Worm (Caenorhabditis elegans) whole organism, L1 larva: ENCODE results near the gene cyp-25A6.

ENCODE experiments used
- C04F5.9 ChIP-seq: sonication (generic microtip); optimal IDR thresholded peaks from 2 replicates; lab custom pipeline; 2016; ENCODE audit warnings: missing genetic modification characterization, missing compliant biosample characterization
- C16A3.4 ChIP-seq: fragments of 150-350 bp; optimal IDR thresholded peaks from 2 replicates; lab custom pipeline; 2014; ENCODE audit warnings: missing biosample characterization, missing genetic modification characterization
- C34B4.2 ChIP-seq: sonication (generic microtip); optimal IDR thresholded peaks from 2 replicates; lab custom pipeline; 2017; ENCODE audit warnings: mild to moderate bottlenecking, missing genetic modification characterization, missing compliant biosample characterization
- F16B12.6 ChIP-seq: fragments of 150-350 bp; optimal IDR thresholded peaks from 2 replicates; lab custom pipeline; 2014; ENCODE audit warnings: missing biosample characterization, missing genetic modification characterization
- Y116A8C.19 ChIP-seq: sonication (generic microtip); optimal IDR thresholded peaks from 2 replicates; lab custom pipeline; 2016; ENCODE audit warnings: missing compliant biosample characterization, missing genetic modification characterization, borderline replicate concordance
- aly-2 ChIP-seq: fragments of 150-350 bp; optimal IDR thresholded peaks from 2 replicates; lab custom pipeline; 2014; ENCODE audit warnings: missing biosample characterization, missing genetic modification characterization
- ceh-88 ChIP-seq: fragments of 200-800 bp; sonication (Bioruptor generic); IDR thresholded peaks from 2 replicates; pipeline ENCODE4 v1.3.6; 2022; ENCODE audit warnings: missing genetic modification characterization, missing compliant biosample characterization
- ces-1 ChIP-seq: fragments of 150-350 bp; optimal IDR thresholded peaks from 2 replicates; lab custom pipeline; 2014; ENCODE audit warnings: missing biosample characterization, missing genetic modification reagents, missing genetic modification characterization
- dpl-1 ChIP-seq, 3 experiments: fragments of 150-350 bp in 2 of 3; sonication (generic microtip) in 1 of 3; optimal IDR thresholded peaks; 2 replicates each; lab custom pipeline; 2014 to 2017; ENCODE audit warnings: missing biosample characterization in 3 of 3, missing genetic modification characterization in 3 of 3, missing genetic modification reagents in 3 of 3
- egl-27 ChIP-seq, 2 experiments: fragments of 150-350 bp in 1 of 2; sonication (generic microtip); optimal IDR thresholded peaks; 3 replicates each; lab custom pipeline; 2017 to 2018; ENCODE audit warnings: missing biosample characterization in 2 of 2, missing genetic modification characterization in 2 of 2, missing genetic modification reagents in 2 of 2
- elt-3 ChIP-seq, 6 experiments: fragments of 150-350 bp in 1 of 6; sonication (generic microtip); optimal IDR thresholded peaks; 2 replicates each; lab custom pipeline; 2017 to 2018; ENCODE audit warnings: missing biosample characterization in 6 of 6, missing genetic modification characterization in 6 of 6, inconsistent platforms in 1 of 6
- fkh-4 ChIP-seq: sonication (generic microtip); optimal IDR thresholded peaks from 2 replicates; lab custom pipeline; 2016; ENCODE audit warnings: missing compliant biosample characterization, missing genetic modification characterization, borderline replicate concordance
- fkh-8 ChIP-seq: sonication (generic microtip); optimal IDR thresholded peaks from 2 replicates; lab custom pipeline; 2016; ENCODE audit warnings: mild to moderate bottlenecking, missing genetic modification characterization, missing compliant biosample characterization
- fos-1 ChIP-seq: fragments of 150-350 bp; optimal IDR thresholded peaks from 2 replicates; lab custom pipeline; 2014; ENCODE audit warnings: missing biosample characterization, missing genetic modification characterization
- grh-1 ChIP-seq: fragments of 200-800 bp; sonication (Bioruptor generic); IDR thresholded peaks from 2 replicates; pipeline ENCODE4 v1.3.6; 2022; ENCODE audit warnings: missing genetic modification reagents, missing genetic modification characterization, missing compliant biosample characterization
- hlh-17 ChIP-seq: fragments of 200-800 bp; sonication (Bioruptor generic); optimal IDR thresholded peaks from 2 replicates; lab custom pipeline; 2018; ENCODE audit warnings: missing genetic modification characterization, mild to moderate bottlenecking, missing compliant biosample characterization, moderate library complexity, borderline replicate concordance
- hpl-2 ChIP-seq: fragments of 150-350 bp; optimal IDR thresholded peaks from 2 replicates; lab custom pipeline; 2014; ENCODE audit warnings: missing biosample characterization, missing genetic modification reagents, missing genetic modification characterization
- irx-1 ChIP-seq: sonication (generic microtip); optimal IDR thresholded peaks from 2 replicates; lab custom pipeline; 2016; ENCODE audit warnings: missing genetic modification characterization, missing compliant biosample characterization
- isw-1 ChIP-seq: fragments of 200-800 bp; sonication (Bioruptor generic); IDR thresholded peaks from 2 replicates; pipeline ENCODE4 v1.3.6; 2022; ENCODE audit warnings: missing genetic modification characterization, missing compliant biosample characterization
- lin-13 ChIP-seq: fragments of 150-350 bp; optimal IDR thresholded peaks from 2 replicates; lab custom pipeline; 2014; ENCODE audit warnings: missing biosample characterization, missing genetic modification reagents, missing genetic modification characterization
- lin-14 ChIP-seq: fragments of 200-800 bp; sonication (Bioruptor generic); optimal IDR thresholded peaks from 2 replicates; lab custom pipeline; 2018; ENCODE audit warnings: mild to moderate bottlenecking, missing genetic modification characterization, moderate library complexity, missing compliant biosample characterization
- lin-15B ChIP-seq: fragments of 150-350 bp; sonication (generic microtip); optimal IDR thresholded peaks from 3 replicates; lab custom pipeline; 2014; ENCODE audit warnings: missing biosample characterization, missing genetic modification characterization
- lin-35 ChIP-seq, 2 experiments: fragments of 150-350 bp; optimal IDR thresholded peaks; 2 replicates each; lab custom pipeline; 2014; ENCODE audit warnings: missing biosample characterization in 2 of 2, missing genetic modification characterization in 2 of 2, missing genetic modification reagents in 2 of 2
- lin-39 ChIP-seq: fragments of 150-350 bp; optimal IDR thresholded peaks from 2 replicates; lab custom pipeline; 2014; ENCODE audit warnings: missing biosample characterization, missing genetic modification reagents, missing genetic modification characterization
- lir-3 ChIP-seq: sonication (generic microtip); optimal IDR thresholded peaks from 2 replicates; lab custom pipeline; 2016; ENCODE audit warnings: mild to moderate bottlenecking, missing genetic modification characterization, moderate library complexity, missing compliant biosample characterization; ENCODE audit not compliant: poor library complexity
- lsy-2 ChIP-seq, 2 experiments: fragments of 150-350 bp; optimal IDR thresholded peaks; 2 replicates each; lab custom pipeline; 2014; ENCODE audit warnings: missing biosample characterization in 2 of 2, missing genetic modification characterization in 2 of 2
- mdl-1 ChIP-seq, 2 experiments: fragments of 150-350 bp; optimal IDR thresholded peaks; 2 replicates each; lab custom pipeline; 2014 to 2017; ENCODE audit warnings: missing biosample characterization in 2 of 2, missing genetic modification characterization in 2 of 2, inconsistent platforms in 1 of 2
- mef-2 ChIP-seq: fragments of 150-350 bp; optimal IDR thresholded peaks from 2 replicates; lab custom pipeline; 2014; ENCODE audit warnings: missing biosample characterization, missing genetic modification characterization
- mep-1 ChIP-seq: fragments of 150-350 bp; optimal IDR thresholded peaks from 2 replicates; lab custom pipeline; 2014; ENCODE audit warnings: missing biosample characterization, missing genetic modification characterization
- nhr-11 ChIP-seq: fragments of 150-350 bp; optimal IDR thresholded peaks from 2 replicates; lab custom pipeline; 2014; ENCODE audit warnings: missing biosample characterization, missing genetic modification characterization
- nhr-12 ChIP-seq: sonication (generic microtip); optimal IDR thresholded peaks from 2 replicates; lab custom pipeline; 2017; ENCODE audit warnings: missing biosample characterization, missing genetic modification characterization
- nhr-19 ChIP-seq: fragments of 200-800 bp; sonication (Bioruptor generic); conservative IDR thresholded peaks from 2 replicates; pipeline ENCODE4 v1.3.6; 2022; ENCODE audit warnings: missing genetic modification characterization, missing compliant biosample characterization
- nhr-28 ChIP-seq: fragments of 150-350 bp; optimal IDR thresholded peaks from 2 replicates; lab custom pipeline; 2014; ENCODE audit warnings: missing biosample characterization, missing genetic modification characterization
- nhr-85 ChIP-seq: sonication (generic microtip); peaks from one replicate; lab custom pipeline; 2016; ENCODE audit warnings: missing genetic modification characterization, inconsistent platforms, missing compliant biosample characterization
- nhr-90 ChIP-seq: sonication (generic microtip); optimal IDR thresholded peaks from 2 replicates; lab custom pipeline; 2016; ENCODE audit warnings: mild to moderate bottlenecking, missing genetic modification characterization, missing compliant biosample characterization; ENCODE audit not compliant: poor library complexity
- pag-3 ChIP-seq: sonication (generic microtip); optimal IDR thresholded peaks from 2 replicates; lab custom pipeline; 2017; ENCODE audit warnings: missing genetic modification characterization, mild to moderate bottlenecking, missing compliant biosample characterization, antibody characterized with exemption, borderline replicate concordance; ENCODE audit not compliant: insufficient read depth
- pax-3 ChIP-seq: fragments of 200-800 bp; sonication (Bioruptor generic); optimal IDR thresholded peaks from 2 replicates; lab custom pipeline; 2018; ENCODE audit warnings: mild to moderate bottlenecking, missing genetic modification characterization, moderate library complexity, missing compliant biosample characterization
- pqm-1 ChIP-seq: sonication (generic microtip); optimal IDR thresholded peaks from 3 replicates; lab custom pipeline; 2017; ENCODE audit warnings: missing biosample characterization, missing genetic modification characterization
- rnt-1 ChIP-seq: sonication (generic microtip); optimal IDR thresholded peaks from 2 replicates; lab custom pipeline; 2016; ENCODE audit warnings: mild to moderate bottlenecking, missing genetic modification characterization, moderate library complexity, missing compliant biosample characterization
- skn-1 ChIP-seq: fragments of 150-350 bp; optimal IDR thresholded peaks from 2 replicates; lab custom pipeline; 2014; ENCODE audit warnings: missing biosample characterization, missing genetic modification characterization
- snu-23 ChIP-seq: sonication (generic microtip); optimal IDR thresholded peaks from 2 replicates; lab custom pipeline; 2016; ENCODE audit warnings: missing genetic modification characterization, missing compliant biosample characterization
- sox-4 ChIP-seq: sonication (generic microtip); optimal IDR thresholded peaks from 2 replicates; lab custom pipeline; 2016; ENCODE audit warnings: missing genetic modification characterization, missing compliant biosample characterization
- sptf-1 ChIP-seq: fragments of 150-350 bp; optimal IDR thresholded peaks from 2 replicates; lab custom pipeline; 2014; ENCODE audit warnings: missing biosample characterization, missing genetic modification characterization
- sup-37 ChIP-seq: fragments of 200-800 bp; sonication (Bioruptor generic); optimal IDR thresholded peaks from 2 replicates; lab custom pipeline; 2018; ENCODE audit warnings: mild to moderate bottlenecking, missing genetic modification characterization, missing compliant biosample characterization
- swsn-7 ChIP-seq: sonication (generic microtip); optimal IDR thresholded peaks from 2 replicates; lab custom pipeline; 2016; ENCODE audit warnings: missing genetic modification characterization, missing compliant biosample characterization
- tbx-2 ChIP-seq: sonication (generic microtip); optimal IDR thresholded peaks from 2 replicates; lab custom pipeline; 2016; ENCODE audit warnings: missing genetic modification characterization, missing compliant biosample characterization
- unc-62 ChIP-seq: fragments of 150-350 bp; optimal IDR thresholded peaks from 2 replicates; lab custom pipeline; 2014; ENCODE audit warnings: missing biosample characterization, missing genetic modification reagents, missing genetic modification characterization
- unc-86 ChIP-seq: sonication (generic microtip); optimal IDR thresholded peaks from 2 replicates; lab custom pipeline; 2016; ENCODE audit warnings: missing genetic modification characterization, missing compliant biosample characterization
- unc-98 ChIP-seq: fragments of 200-800 bp; sonication (Bioruptor generic); IDR thresholded peaks from 2 replicates; pipeline ENCODE4 v1.3.6; 2022; ENCODE audit warnings: missing genetic modification characterization, missing compliant biosample characterization
- xbp-1 ChIP-seq: sonication (generic microtip); optimal IDR thresholded peaks from 2 replicates; lab custom pipeline; 2016; ENCODE audit warnings: missing genetic modification characterization, missing compliant biosample characterization
- zag-1 ChIP-seq: fragments of 150-350 bp; optimal IDR thresholded peaks from 2 replicates; lab custom pipeline; 2014; ENCODE audit warnings: missing biosample characterization, missing genetic modification characterization
- zip-4 ChIP-seq: fragments of 200-800 bp; sonication (Bioruptor generic); optimal IDR thresholded peaks from 2 replicates; lab custom pipeline; 2018; ENCODE audit warnings: mild to moderate bottlenecking, missing genetic modification characterization, moderate library complexity, missing compliant biosample characterization
- ztf-4 ChIP-seq: fragments of 150-350 bp; optimal IDR thresholded peaks from 2 replicates; lab custom pipeline; 2014; ENCODE audit warnings: missing biosample characterization, missing genetic modification characterization

cyp-25A6 gene

DNA sequence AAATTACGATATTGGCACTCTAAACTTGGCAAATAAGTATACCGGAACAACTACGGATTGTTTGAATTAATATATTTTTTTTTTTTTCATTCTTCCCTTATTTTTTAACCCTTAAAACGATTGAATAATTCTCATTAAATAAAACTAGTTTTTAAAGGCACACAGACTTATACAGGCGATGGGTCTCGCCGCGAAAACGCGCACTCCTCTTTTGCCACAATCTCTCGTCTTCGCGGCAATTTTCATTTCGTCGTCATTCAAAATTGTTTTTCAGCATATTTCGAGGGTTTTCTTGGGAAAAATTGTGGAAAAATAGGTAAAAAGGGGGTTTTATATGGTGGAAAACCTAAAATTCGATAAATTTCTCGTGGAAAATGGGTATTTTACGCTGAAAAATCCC, 50.1 kb downstream of the cyp-25A6 start (continued):
- peak; percentile 53 for TF ChIP-seq xbp-1 (tag; lab: Kevin White, UChicago)
- TF ChIP-seq unc-62 (GFP tag; lab: Kevin White, UChicago): no peak
- no peak for TF ChIP-seq zag-1 (tag; lab: Kevin White, UChicago)
- TF ChIP-seq ces-1 (GFP tag; lab: Kevin White, UChicago): no peak
- no peak for TF ChIP-seq mef-2 (tag; lab: Kevin White, UChicago)
- peak; percentile 59 for TF ChIP-seq tbx-2
- no peak for TF ChIP-seq nhr-11 (tag; lab: Kevin White, UChicago)
- TF ChIP-seq fos-1: no peak
- peak; percentile 73 to 85 for TF ChIP-seq lsy-2 (tag; optimal IDR thresholded peaks at IDR 0.05; lab: Kevin White, UChicago)
- TF ChIP-seq ceh-88 (GFP tag; lab: Robert Waterston, UW): no peak
- TF ChIP-seq F16B12.6: peak; percentile 33
- no peak for TF ChIP-seq sptf-1
- peak; percentile 67 for TF ChIP-seq swsn-7
- peak in 1 of 2 experiments; percentile 19 for TF ChIP-seq mdl-1 (tag; optimal IDR thresholded peaks at IDR 0.05; lab: Kevin White, UChicago)
- TF ChIP-seq unc-98 (GFP tag; lab: Robert Waterston, UW): no peak
- no peak for TF ChIP-seq fkh-4 (tag; lab: Kevin White, UChicago)
- no peak for TF ChIP-seq sox-4 (tag; lab: Kevin White, UChicago)
- no peak for TF ChIP-seq nhr-12 (tag; lab: Kevin White, UChicago)
- peak; percentile 68 for TF ChIP-seq isw-1 (GFP tag; lab: Robert Waterston, UW)
- TF ChIP-seq lin-39: peak; percentile 2
- peak; percentile 25 for TF ChIP-seq C16A3.4 (tag; lab: Kevin White, UChicago)
- TF ChIP-seq C04F5.9 (tag; lab: Kevin White, UChicago): peak; percentile 10
- TF ChIP-seq snu-23 (GFP tag; lab: Kevin White, UChicago): peak; percentile 78
- peak; percentile 60 to 82 (median 80) for TF ChIP-seq dpl-1 (GFP tag; optimal IDR thresholded peaks at IDR 0.05; lab: Kevin White, UChicago)
- TF ChIP-seq pag-3 (tag; lab: Kevin White, UChicago): no peak
- peak; percentile 56 for TF ChIP-seq skn-1 (tag; lab: Kevin White, UChicago)
- no peak for TF ChIP-seq nhr-28
- no peak for TF ChIP-seq C34B4.2 (tag; lab: Kevin White, UChicago)
- TF ChIP-seq fkh-8 (tag; lab: Kevin White, UChicago): peak; percentile 39
- no peak for TF ChIP-seq nhr-85 (tag; lab: Kevin White, UChicago)
- TF ChIP-seq hlh-17 (GFP tag; lab: Kevin White, UChicago): no peak
- TF ChIP-seq zip-4 (GFP tag; lab: Kevin White, UChicago): no peak
- peak; percentile 76 to 85 for TF ChIP-seq lin-35 (GFP tag; optimal IDR thresholded peaks at IDR 0.05; lab: Kevin White, UChicago)
- TF ChIP-seq lin-14 (GFP tag; lab: Kevin White, UChicago): peak; percentile 35
- TF ChIP-seq lin-15B (tag; lab: Kevin White, UChicago): no peak
- peak in 2 of 6 experiments; percentile 1 to 39 for TF ChIP-seq elt-3 (tag; optimal IDR thresholded peaks at IDR 0.05; lab: Kevin White, UChicago)
- no peak for TF ChIP-seq ztf-4 (tag; lab: Kevin White, UChicago)
- TF ChIP-seq irx-1 (tag; lab: Kevin White, UChicago): peak; percentile 36
- peak; percentile 75 for TF ChIP-seq mep-1 (tag; lab: Kevin White, UChicago)
- TF ChIP-seq nhr-90 (tag; lab: Kevin White, UChicago): peak; percentile 42
- peak; percentile 39 for TF ChIP-seq unc-86 (tag; lab: Kevin White, UChicago)
- no peak for TF ChIP-seq sup-37 (GFP tag; lab: Kevin White, UChicago)
- no peak for TF ChIP-seq egl-27 (tag; optimal IDR thresholded peaks at IDR 0.05; lab: Kevin White, UChicago)
- no peak for TF ChIP-seq aly-2
- peak; percentile 59 for TF ChIP-seq rnt-1 (tag; lab: Kevin White, UChicago)
- TF ChIP-seq pax-3 (tag; lab: Kevin White, UChicago): no peak
- TF ChIP-seq nhr-19 (GFP tag; lab: Robert Waterston, UW): peak; percentile 64
- TF ChIP-seq hpl-2 (GFP tag; lab: Kevin White, UChicago): no peak
- no peak for TF ChIP-seq Y116A8C.19 (tag; lab: Kevin White, UChicago)
- peak; percentile 86 for TF ChIP-seq grh-1 (GFP tag; lab: Robert Waterston, UW)
- TF ChIP-seq lin-13 (GFP tag; lab: Kevin White, UChicago): peak; percentile 48
- TF ChIP-seq pqm-1 (tag; lab: Kevin White, UChicago): no peak
- no peak for TF ChIP-seq lir-3 (tag; lab: Kevin White, UChicago)
